Worm (Caenorhabditis elegans) whole organism, young adult: Measurements from ENCODE around the gene nurf-1.

Source experiments
- B0019.2 ChIP-seq: fragments of 200-800 bp; sonication (Bioruptor generic); conservative IDR thresholded peaks from 2 replicates; pipeline ENCODE4 v1.3.6; 2022; ENCODE audit warnings: missing genetic modification reagents, missing genetic modification characterization, missing compliant biosample characterization
- B0336.3 ChIP-seq: fragments of 200-800 bp; sonication (Bioruptor generic); IDR thresholded peaks from 2 replicates; pipeline ENCODE4 v1.3.6; 2022; ENCODE audit warnings: missing genetic modification characterization, missing compliant biosample characterization
- C06A6.2 ChIP-seq: fragments of 200-800 bp; sonication (Bioruptor generic); conservative IDR thresholded peaks from 2 replicates; pipeline ENCODE4 v1.3.6; 2022; ENCODE audit warnings: missing genetic modification characterization, missing compliant biosample characterization
- F10E7.11 ChIP-seq: sonication (generic microtip); optimal IDR thresholded peaks from 2 replicates; lab custom pipeline; 2017; ENCODE audit warnings: mild to moderate bottlenecking, missing genetic modification characterization, moderate library complexity, missing compliant biosample characterization
- F23B12.7 ChIP-seq: sonication (generic microtip); optimal IDR thresholded peaks from 2 replicates; lab custom pipeline; 2017; ENCODE audit warnings: missing genetic modification characterization, mild to moderate bottlenecking, missing compliant biosample characterization, antibody characterized with exemption, moderate library complexity; ENCODE audit not compliant: insufficient read depth
- F57C9.4 ChIP-seq: sonication (generic microtip); optimal IDR thresholded peaks from 2 replicates; lab custom pipeline; 2017; ENCODE audit warnings: mild to moderate bottlenecking, missing genetic modification characterization, missing compliant biosample characterization
- K12H6.12 ChIP-seq: fragments of 200-800 bp; sonication (Bioruptor generic); optimal IDR thresholded peaks from 2 replicates; lab custom pipeline; 2018; ENCODE audit warnings: mild to moderate bottlenecking, missing genetic modification characterization, missing compliant biosample characterization
- Y53G8AR.9 ChIP-seq: fragments of 200-800 bp; sonication (Bioruptor generic); conservative IDR thresholded peaks from 2 replicates; pipeline ENCODE4 v1.3.6; 2022; ENCODE audit warnings: missing genetic modification reagents, missing genetic modification characterization, missing compliant biosample characterization
- akir-1 ChIP-seq: fragments of 200-800 bp; sonication (Bioruptor generic); optimal IDR thresholded peaks from 2 replicates; lab custom pipeline; 2018; ENCODE audit warnings: mild to moderate bottlenecking, missing genetic modification characterization, moderate library complexity, missing compliant biosample characterization
- ama-1 ChIP-seq, 3 experiments: fragments of 150-350 bp in 1 of 3; sonication (generic microtip) in 2 of 3; optimal IDR thresholded peaks; 2 replicates each; lab custom pipeline; 2014 to 2018; ENCODE audit warnings: missing biosample characterization in 2 of 3, missing genetic modification characterization in 2 of 3, missing genetic modification reagents in 2 of 3
- atf-7 ChIP-seq: sonication (generic microtip); optimal IDR thresholded peaks from 2 replicates; lab custom pipeline; 2017; ENCODE audit warnings: mild to moderate bottlenecking, missing genetic modification characterization, missing compliant biosample characterization
- bed-2 ChIP-seq: fragments of 200-800 bp; sonication (Bioruptor generic); IDR thresholded peaks from 2 replicates; pipeline ENCODE4 v1.3.6; 2022; ENCODE audit warnings: missing genetic modification reagents, missing genetic modification characterization, missing compliant biosample characterization
- cebp-1 ChIP-seq, 2 experiments: fragments of 200-800 bp in 1 of 2; sonication (Bioruptor generic) in 1 of 2; sonication (generic microtip) in 1 of 2; IDR thresholded peaks in 1 of 2; optimal IDR thresholded peaks in 1 of 2; 2 replicates each; pipeline versions ENCODE4 v1.3.6 to Lab custom; 2017 to 2022; ENCODE audit warnings: missing compliant biosample characterization in 2 of 2, missing genetic modification characterization in 2 of 2, mild to moderate bottlenecking in 1 of 2, missing genetic modification reagents in 1 of 2, moderate library complexity in 1 of 2
- cebp-2 ChIP-seq: fragments of 200-800 bp; sonication (Bioruptor generic); IDR thresholded peaks from 2 replicates; pipeline ENCODE4 v1.3.6; 2022; ENCODE audit warnings: missing genetic modification characterization, missing compliant biosample characterization
- ceh-100 ChIP-seq: fragments of 200-800 bp; sonication (Bioruptor generic); IDR thresholded peaks from 2 replicates; pipeline ENCODE4 v1.3.6; 2022; ENCODE audit warnings: missing genetic modification reagents, missing genetic modification characterization, missing compliant biosample characterization
- ceh-27 ChIP-seq: fragments of 200-800 bp; sonication (Bioruptor generic); optimal IDR thresholded peaks from 2 replicates; lab custom pipeline; 2018; ENCODE audit warnings: mild to moderate bottlenecking, missing genetic modification characterization, moderate library complexity, missing compliant biosample characterization
- ceh-58 ChIP-seq: fragments of 200-800 bp; sonication (Bioruptor generic); IDR thresholded peaks from 2 replicates; pipeline ENCODE4 v1.3.6; 2022; ENCODE audit warnings: missing genetic modification characterization, missing compliant biosample characterization
- hmg-1.2 ChIP-seq: fragments of 200-800 bp; sonication (Bioruptor generic); IDR thresholded peaks from 2 replicates; pipeline ENCODE4 v1.3.6; 2022; ENCODE audit warnings: missing genetic modification reagents, missing genetic modification characterization, missing compliant biosample characterization
- hsf-1 ChIP-seq: fragments of 200-800 bp; sonication (Bioruptor generic); IDR thresholded peaks from 2 replicates; pipeline ENCODE4 v1.3.6; 2022; ENCODE audit warnings: missing genetic modification reagents, missing genetic modification characterization, missing compliant biosample characterization
- let-526 ChIP-seq: fragments of 200-800 bp; sonication (Bioruptor generic); IDR thresholded peaks from 2 replicates; pipeline ENCODE4 v1.3.6; 2022; ENCODE audit warnings: missing genetic modification reagents, missing genetic modification characterization, missing compliant biosample characterization
- let-607 ChIP-seq, 2 experiments: fragments of 200-800 bp in 1 of 2; sonication (Bioruptor generic) in 1 of 2; sonication (generic microtip) in 1 of 2; optimal IDR thresholded peaks; 2 replicates each; lab custom pipeline; 2016 to 2018; ENCODE audit warnings: mild to moderate bottlenecking in 2 of 2, missing compliant biosample characterization in 2 of 2, missing genetic modification characterization in 2 of 2, moderate library complexity in 2 of 2, missing genotype in 1 of 2
- lin-26 ChIP-seq: fragments of 200-800 bp; sonication (Bioruptor generic); IDR thresholded peaks from 2 replicates; pipeline ENCODE4 v1.3.6; 2022; ENCODE audit warnings: missing genetic modification reagents, missing genetic modification characterization, missing compliant biosample characterization
- mcd-1 ChIP-seq: fragments of 200-800 bp; sonication (Bioruptor generic); IDR thresholded peaks from 2 replicates; pipeline ENCODE4 v1.3.6; 2022; ENCODE audit warnings: missing genetic modification reagents, missing genetic modification characterization, missing compliant biosample characterization
- mes-4 ChIP-seq: sonication (generic microtip); optimal IDR thresholded peaks from 2 replicates; lab custom pipeline; 2016; ENCODE audit warnings: missing genotype, missing genetic modification characterization, missing compliant biosample characterization
- nfya-2 ChIP-seq: fragments of 200-800 bp; sonication (Bioruptor generic); IDR thresholded peaks from 2 replicates; pipeline ENCODE4 v1.3.6; 2022; ENCODE audit warnings: missing genetic modification reagents, missing genetic modification characterization, missing compliant biosample characterization
- nhr-80 ChIP-seq: sonication (generic microtip); optimal IDR thresholded peaks from 2 replicates; lab custom pipeline; 2016; ENCODE audit warnings: missing genetic modification characterization, missing compliant biosample characterization
- nhr-90 ChIP-seq: sonication (generic microtip); optimal IDR thresholded peaks from 2 replicates; lab custom pipeline; 2016; ENCODE audit warnings: missing genotype, mild to moderate bottlenecking, missing genetic modification characterization, missing compliant biosample characterization
- pbrm-1 ChIP-seq: fragments of 200-800 bp; sonication (Bioruptor generic); IDR thresholded peaks from 2 replicates; pipeline ENCODE4 v1.3.6; 2022; ENCODE audit warnings: missing genetic modification reagents, missing genetic modification characterization, missing compliant biosample characterization
- pha-4 ChIP-seq: fragments of 150-350 bp; sonication (generic microtip); optimal IDR thresholded peaks from 2 replicates; lab custom pipeline; 2014; ENCODE audit warnings: missing biosample characterization, missing genetic modification reagents, missing genetic modification characterization
- snpc-1.3 ChIP-seq: sonication (generic microtip); optimal IDR thresholded peaks from 2 replicates; lab custom pipeline; 2017; ENCODE audit warnings: missing genetic modification characterization, mild to moderate bottlenecking, missing compliant biosample characterization, antibody characterized with exemption, moderate library complexity, missing genotype, missing genetic modification reagents; ENCODE audit not compliant: insufficient read depth
- snpc-3.4 ChIP-seq: sonication (generic microtip); optimal IDR thresholded peaks from 2 replicates; lab custom pipeline; 2017; ENCODE audit warnings: missing genetic modification characterization, mild to moderate bottlenecking, missing compliant biosample characterization, antibody characterized with exemption, moderate library complexity, missing genotype, missing genetic modification reagents
- snpc-4 ChIP-seq, 5 experiments: fragments of 150-350 bp in 1 of 5; sonication (generic microtip) in 4 of 5; optimal IDR thresholded peaks; 2 replicates each; lab custom pipeline; 2014 to 2018; ENCODE audit warnings: missing genetic modification characterization in 5 of 5, missing biosample characterization in 3 of 5, antibody characterized with exemption in 2 of 5, mild to moderate bottlenecking in 2 of 5, missing compliant biosample characterization in 2 of 5, missing genotype in 2 of 5, moderate library complexity in 2 of 5, missing genetic modification reagents in 1 of 5
- somi-1 ChIP-seq: fragments of 200-800 bp; sonication (Bioruptor generic); optimal IDR thresholded peaks from 2 replicates; lab custom pipeline; 2018; ENCODE audit warnings: mild to moderate bottlenecking, missing genetic modification characterization, missing compliant biosample characterization
- tbp1 ChIP-seq: fragments of 200-800 bp; sonication (Bioruptor generic); optimal IDR thresholded peaks from 2 replicates; lab custom pipeline; 2018; ENCODE audit warnings: mild to moderate bottlenecking, missing genetic modification characterization, missing compliant biosample characterization
- tbx-9 ChIP-seq: sonication (generic microtip); optimal IDR thresholded peaks from 2 replicates; lab custom pipeline; 2016; ENCODE audit warnings: borderline replicate concordance, missing genetic modification characterization, inconsistent platforms, missing compliant biosample characterization
- tlf-1 ChIP-seq: fragments of 200-800 bp; sonication (Bioruptor generic); optimal IDR thresholded peaks from 2 replicates; lab custom pipeline; 2018; ENCODE audit warnings: mild to moderate bottlenecking, missing genetic modification characterization, missing compliant biosample characterization
- zfh-2 ChIP-seq: fragments of 200-800 bp; sonication (Bioruptor generic); conservative IDR thresholded peaks from 2 replicates; pipeline ENCODE4 v1.3.6; 2022; ENCODE audit warnings: missing genetic modification reagents, missing genetic modification characterization, missing compliant biosample characterization
- ztf-18 ChIP-seq: sonication (generic microtip); optimal IDR thresholded peaks from 2 replicates; lab custom pipeline; 2016; ENCODE audit warnings: missing genotype, mild to moderate bottlenecking, missing genetic modification characterization, missing compliant biosample characterization
- ztf-26 ChIP-seq: sonication (generic microtip); optimal IDR thresholded peaks from 2 replicates; lab custom pipeline; 2017; ENCODE audit warnings: missing genetic modification characterization, missing compliant biosample characterization
- ztf-3 ChIP-seq: fragments of 200-800 bp; sonication (Bioruptor generic); optimal IDR thresholded peaks from 2 replicates; lab custom pipeline; 2018; ENCODE audit warnings: mild to moderate bottlenecking, missing genetic modification characterization, missing compliant biosample characterization

Gene nurf-1

ce11 chrII:14401098-14401497, 10.6 kb downstream of the nurf-1 start:
- TF ChIP-seq Y53G8AR.9 (GFP tag; lab: Robert Waterston, UW) (0 out of 2 replicates have a peak, but pooled peaks have one; percentile 15), F10E7.11 (no peak), ama-1 (optimal IDR thresholded peaks at IDR 0.05; lab: Kevin White, UChicago) (peak; percentile 26), ama-1 (GFP tag; optimal IDR thresholded peaks at IDR 0.05; lab: Kevin White, UChicago) (no peak), somi-1 (GFP tag; lab: Kevin White, UChicago) (no peak)

- TF ChIP-seq nfya-2 (GFP tag; lab: Robert Waterston, UW) = no peak
- TF ChIP-seq ceh-58 (GFP tag; lab: Robert Waterston, UW) = no peak
- no peak for TF ChIP-seq tbp1 (GFP tag; lab: Kevin White, UChicago)
- peak; percentile 9 for TF ChIP-seq nhr-80 (tag; lab: Kevin White, UChicago)
- TF ChIP-seq B0019.2 (GFP tag; lab: Robert Waterston, UW) = no peak
- no peak for TF ChIP-seq cebp-1 (GFP tag; IDR thresholded peaks at IDR 0.05; lab: Robert Waterston, UW)
- peak; percentile 14 for TF ChIP-seq cebp-1 (tag; optimal IDR thresholded peaks at IDR 0.05; lab: Kevin White, UChicago)
- no peak for TF ChIP-seq snpc-1.3 (tag; lab: Kevin White, UChicago)
- TF ChIP-seq ztf-18 = no peak
- TF ChIP-seq pha-4 = peak; percentile 21
- TF ChIP-seq, all 124 proteins: peak for 3
Measured at ce11 chrII:14404266-14404665, 13.8 kb downstream of the nurf-1 start.

- TF ChIP-seq B0336.3 (0 out of 2 replicates have a peak, but pooled peaks have one; percentile 25), C06A6.2 (0 out of 2 replicates have a peak, but pooled peaks have one; percentile 21), tbx-9 (tag; lab: Kevin White, UChicago) (no peak), snpc-3.4 (tag; lab: Kevin White, UChicago) (no peak), nhr-90 (tag; lab: Kevin White, UChicago) (no peak), F57C9.4 (tag; lab: Kevin White, UChicago) (no peak), ceh-100 (GFP tag; lab: Robert Waterston, UW) (no peak), pbrm-1 (GFP tag; lab: Robert Waterston, UW) (0 out of 2 replicates have a peak, but pooled peaks have one; percentile 66), K12H6.12 (tag; lab: Kevin White, UChicago) (peak; percentile 39), tlf-1 (no peak), ztf-3 (GFP tag; lab: Kevin White, UChicago) (no peak), hmg-1.2 (GFP tag; lab: Robert Waterston, UW) (peak; percentile 82), hsf-1 (GFP tag; lab: Robert Waterston, UW) (peak; percentile 95), snpc-4 (GFP tag; optimal IDR thresholded peaks at IDR 0.05; lab: Kevin White, UChicago) (no peak), snpc-4 (tag; optimal IDR thresholded peaks at IDR 0.05; lab: Kevin White, UChicago) (peak in 1 of 4 experiments; percentile 4), B0019.2 (GFP tag; lab: Robert Waterston, UW) (no peak), cebp-1 (GFP tag; IDR thresholded peaks at IDR 0.05; lab: Robert Waterston, UW) (no peak), cebp-1 (tag; optimal IDR thresholded peaks at IDR 0.05; lab: Kevin White, UChicago) (peak; percentile 43), cebp-2 (GFP tag; lab: Robert Waterston, UW) (no peak), bed-2 (GFP tag; lab: Robert Waterston, UW) (no peak), zfh-2 (GFP tag; lab: Robert Waterston, UW) (peak; percentile 73), atf-7 (tag; lab: Kevin White, UChicago) (peak; percentile 90), akir-1 (GFP tag; lab: Kevin White, UChicago) (no peak), ceh-27 (peak; percentile 19), lin-26 (no peak), let-607 (tag; optimal IDR thresholded peaks at IDR 0.05; lab: Kevin White, UChicago) (peak in 1 of 2 experiments; percentile 2), mes-4 (tag; lab: Kevin White, UChicago) (no peak), mcd-1 (GFP tag; lab: Robert Waterston, UW) (peak; percentile 64), ztf-26 (tag; lab: Kevin White, UChicago) (peak; percentile 62), F23B12.7 (tag; lab: Kevin White, UChicago) (peak; percentile 6), Y53G8AR.9 (GFP tag; lab: Robert Waterston, UW) (0 out of 2 replicates have a peak, but pooled peaks have one; percentile 31), let-526 (GFP tag; lab: Robert Waterston, UW) (no peak)
Measured at ce11 chrII:14404741-14405488, 14.4 kb downstream of the nurf-1 start.
